Worm (Caenorhabditis elegans): ENCODE results near the gene cey-1.

- TF ChIP-seq ceh-45 (GFP tag; IDR thresholded peaks at IDR 0.05) (no peak), unc-3 (GFP tag; conservative IDR thresholded peaks at IDR 0.05) (no peak), unc-3 (tag; optimal IDR thresholded peaks at IDR 0.05) (no peak), nfya-1 (tag; optimal IDR thresholded peaks at IDR 0.05) (no peak), che-1 (tag; optimal IDR thresholded peaks at IDR 0.05) (no peak), hlh-30 (tag; optimal IDR thresholded peaks at IDR 0.05; ENCODE audit: insufficient read depth) (no peak), lin-11 (tag; optimal IDR thresholded peaks at IDR 0.05) (no peak), tbx-7 (tag; optimal IDR thresholded peaks at IDR 0.05) (no peak), pat-9 (tag; optimal IDR thresholded peaks at IDR 0.05) (no peak), ama-1 (optimal IDR thresholded peaks at IDR 0.05) (no peak), T23F11.4 (GFP tag; optimal IDR thresholded peaks at IDR 0.05) (no peak), pha-4 (tag; optimal IDR thresholded peaks at IDR 0.05) (no peak)
Observed at ce11 chrII:10995600-10995999, 45.4 kb downstream of the cey-1 start.

Measured in whole organism, late embryonic.